Fruit fly (Drosophila melanogaster): ENCODE data around the gene Tim9b.

- no peak for TF ChIP-seq GATAd (GFP tag; optimal IDR thresholded peaks at IDR 0.05)
- TF ChIP-seq dl (GFP tag; optimal IDR thresholded peaks at IDR 0.05; ENCODE audit: insufficient read depth in 1 of 2, partially characterized antibody in 2 of 2): no peak
- TF ChIP-seq rgr (GFP tag; optimal IDR thresholded peaks at IDR 0.05): no peak
- TF ChIP-seq sage (GFP tag; optimal IDR thresholded peaks at IDR 0.05): no peak
- TF ChIP-seq Jra (GFP tag; optimal IDR thresholded peaks at IDR 0.05): no peak
- TF ChIP-seq ey (GFP tag; optimal IDR thresholded peaks at IDR 0.05): no peak
- no peak for TF ChIP-seq h (GFP tag; optimal IDR thresholded peaks at IDR 0.05)
- TF ChIP-seq Abd-B (GFP tag; optimal IDR thresholded peaks at IDR 0.05): no peak
- TF ChIP-seq Hr78 (GFP tag; optimal IDR thresholded peaks at IDR 0.05): no peak
- no peak for TF ChIP-seq Sp1 (GFP tag; optimal IDR thresholded peaks at IDR 0.05)
- TF ChIP-seq Hnf4 (GFP tag; optimal IDR thresholded peaks at IDR 0.05): no peak
- no peak for TF ChIP-seq HLH106 (tag; optimal IDR thresholded peaks at IDR 0.05)
Observed at dm6 chrX:19592309-19592708, 26.0 kb downstream of the Tim9b start, which contains the start of gene CG14205.

Measured in whole organism, wandering third instar larva.